Fruit fly (Drosophila melanogaster): ENCODE measurements around the gene SWIP.

SWIP gene

dm6 chrX:16335107-16335642, 21.7 kb downstream of the SWIP start (continued):
- TF ChIP-seq CG13287 (GFP tag; IDR thresholded peaks at IDR 0.05; ENCODE audit: partially characterized antibody) (peak; percentile 19; the same call in 1 of the 2 replicates), NFAT (GFP tag; IDR thresholded peaks at IDR 0.05) (peak; percentile 79), Drgx (GFP tag; IDR thresholded peaks at IDR 0.05) (peak; percentile 88), D19B (GFP tag; optimal IDR thresholded peaks at IDR 0.05) (peak; percentile 41), CG11456 (GFP tag; IDR thresholded peaks at IDR 0.05) (peak; percentile 77; the same call in 2 of the 3 replicates), Mad (GFP tag; optimal IDR thresholded peaks at IDR 0.05) (peak; percentile 57), tio (GFP tag; optimal IDR thresholded peaks at IDR 0.05) (peak; percentile 76), HLH4C (GFP tag; IDR thresholded peaks at IDR 0.05; ENCODE audit: partially characterized antibody) (no peak), tup (GFP tag; optimal IDR thresholded peaks at IDR 0.05) (peak; percentile 73), CG11560 (tag; IDR thresholded peaks at IDR 0.05) (no peak), CG15514 (GFP tag; optimal IDR thresholded peaks at IDR 0.05) (peak; percentile 99), CG9215 (GFP tag; IDR thresholded peaks at IDR 0.05) (no peak; the same call in none of the 2 replicates), stc (GFP tag; IDR thresholded peaks at IDR 0.05) (peak; percentile 83), sim (GFP tag; IDR thresholded peaks at IDR 0.05) (no peak), CG2678 (tag; optimal IDR thresholded peaks at IDR 0.05) (peak; percentile 74), Hmx (GFP tag; optimal IDR thresholded peaks at IDR 0.05) (peak; percentile 65), MESR4 (GFP tag; optimal IDR thresholded peaks at IDR 0.05) (peak; percentile 17), E2f2 (GFP tag; IDR thresholded peaks at IDR 0.05) (peak; percentile 58), ssp (GFP tag; IDR thresholded peaks at IDR 0.05) (peak; percentile 52), kay (GFP tag; optimal IDR thresholded peaks at IDR 0.05) (peak; percentile 49), CG13624 (GFP tag; optimal IDR thresholded peaks at IDR 0.05) (peak; percentile 71), sqz (GFP tag; optimal IDR thresholded peaks at IDR 0.05) (peak; percentile 25), Asciz (GFP tag; optimal IDR thresholded peaks at IDR 0.05) (peak; percentile 32), unc-4 (GFP tag; IDR thresholded peaks at IDR 0.05; ENCODE audit: partially characterized antibody) (no peak), chm (GFP tag; IDR thresholded peaks at IDR 0.05) (peak; percentile 70; the same call in 1 of the 2 replicates), CG5953 (GFP tag; IDR thresholded peaks at IDR 0.05) (peak; percentile 64), dmrt11E (tag; optimal IDR thresholded peaks at IDR 0.05) (peak; percentile 8), sd (tag; optimal IDR thresholded peaks at IDR 0.05) (no peak), Sox102F (GFP tag; optimal IDR thresholded peaks at IDR 0.05) (peak; percentile 77), CG7556 (GFP tag; optimal IDR thresholded peaks at IDR 0.05) (peak; percentile 68), CG11504 (tag; optimal IDR thresholded peaks at IDR 0.05) (no peak), CG11247 (GFP tag; IDR thresholded peaks at IDR 0.05) (no peak), Sry-β (GFP tag; optimal IDR thresholded peaks at IDR 0.05) (no peak), CG11398 (GFP tag; optimal IDR thresholded peaks at IDR 0.05) (peak; percentile 53), run (tag; optimal IDR thresholded peaks at IDR 0.05) (peak; percentile 10), ATbp (GFP tag; optimal IDR thresholded peaks at IDR 0.05) (peak; percentile 29), CG7745 (tag; optimal IDR thresholded peaks at IDR 0.05) (no peak), grau (tag; optimal IDR thresholded peaks at IDR 0.05) (peak; percentile 54), sisA (GFP tag; IDR thresholded peaks at IDR 0.05) (peak; percentile 70), gsb (GFP tag; IDR thresholded peaks at IDR 0.05) (peak; percentile 60), ac (GFP tag; optimal IDR thresholded peaks at IDR 0.05) (peak; percentile 4), TFAM (GFP tag; optimal IDR thresholded peaks at IDR 0.05) (no peak), CG12769 (tag; optimal IDR thresholded peaks at IDR 0.05) (peak; percentile 51), CG16779 (GFP tag; IDR thresholded peaks at IDR 0.05) (peak; percentile 73), CG11695 (GFP tag; IDR thresholded peaks at IDR 0.05) (peak; percentile 76; the same call in 2 of the 3 replicates), CG30431 (GFP tag; optimal IDR thresholded peaks at IDR 0.05) (peak; percentile 16), sima (GFP tag; optimal IDR thresholded peaks at IDR 0.05) (peak; percentile 39), CG2889 (GFP tag; IDR thresholded peaks at IDR 0.05) (peak; percentile 61; the same call in 1 of the 3 replicates), Mrtf (GFP tag; IDR thresholded peaks at IDR 0.05) (peak; percentile 73), lbe (GFP tag; optimal IDR thresholded peaks at IDR 0.05) (peak; percentile 32)
